Worm (Caenorhabditis elegans) whole organism, L4 larva: ENCODE data around the gene skpo-3.

Experiments used
- D1046.2 ChIP-seq: fragments of 200-800 bp; sonication (Bioruptor generic); IDR thresholded peaks from 2 replicates; pipeline ENCODE4 v1.3.6; 2022; ENCODE audit warnings: missing genetic modification characterization, missing compliant biosample characterization
- F49E8.2 ChIP-seq: sonication (generic microtip); optimal IDR thresholded peaks from 2 replicates; lab custom pipeline; 2016; ENCODE audit warnings: missing compliant biosample characterization, mild to moderate bottlenecking, missing genetic modification characterization, borderline replicate concordance
- Y105C5A.15 ChIP-seq: fragments of 200-800 bp; sonication (Bioruptor generic); IDR thresholded peaks from 2 replicates; pipeline ENCODE4 v1.3.6; 2022; ENCODE audit warnings: missing genetic modification characterization, missing compliant biosample characterization
- Y5F2A.4 ChIP-seq: fragments of 200-800 bp; sonication (Bioruptor generic); optimal IDR thresholded peaks from 2 replicates; lab custom pipeline; 2018; ENCODE audit warnings: mild to moderate bottlenecking, missing genetic modification characterization, missing compliant biosample characterization
- Y75B8A.6 ChIP-seq: fragments of 200-800 bp; sonication (Bioruptor generic); IDR thresholded peaks from 2 replicates; pipeline ENCODE4 v1.3.6; 2022; ENCODE audit warnings: missing genetic modification reagents, missing genetic modification characterization, missing compliant biosample characterization
- ZK546.5 ChIP-seq, 2 experiments: sonication (generic microtip); optimal IDR thresholded peaks; 2 replicates each; lab custom pipeline; 2017; ENCODE audit warnings: missing biosample characterization in 2 of 2, missing genetic modification characterization in 2 of 2
- aha-1 ChIP-seq: fragments of 150-350 bp; peaks from one replicate; lab custom pipeline; 2014; ENCODE audit warnings: missing biosample characterization, missing genetic modification characterization
- attf-4 ChIP-seq: sonication (generic microtip); optimal IDR thresholded peaks from 3 replicates; lab custom pipeline; 2017; ENCODE audit warnings: missing biosample characterization, missing genetic modification characterization
- ceh-20 ChIP-seq: fragments of 200-800 bp; sonication (Bioruptor generic); IDR thresholded peaks from 2 replicates; pipeline ENCODE4 v1.3.6; 2022; ENCODE audit warnings: missing genetic modification reagents, missing genetic modification characterization, missing compliant biosample characterization
- ceh-28 ChIP-seq: fragments of 150-350 bp; optimal IDR thresholded peaks from 2 replicates; lab custom pipeline; 2014; ENCODE audit warnings: missing biosample characterization, missing genetic modification reagents, missing genetic modification characterization
- ceh-32 ChIP-seq: sonication (generic microtip); optimal IDR thresholded peaks from 2 replicates; lab custom pipeline; 2016; ENCODE audit warnings: mild to moderate bottlenecking, missing genetic modification characterization, missing compliant biosample characterization; ENCODE audit not compliant: poor library complexity
- ceh-44 ChIP-seq: fragments of 200-800 bp; sonication (Bioruptor generic); IDR thresholded peaks from 2 replicates; pipeline ENCODE4 v1.3.6; 2022; ENCODE audit warnings: missing genetic modification reagents, missing genetic modification characterization, missing compliant biosample characterization
- ces-1 ChIP-seq: fragments of 150-350 bp; sonication (generic microtip); optimal IDR thresholded peaks from 4 replicates; lab custom pipeline; 2014; ENCODE audit warnings: missing biosample characterization, missing genetic modification reagents, missing genetic modification characterization
- ctbp-1 ChIP-seq: fragments of 200-800 bp; sonication (Bioruptor generic); IDR thresholded peaks from 2 replicates; pipeline ENCODE4 v1.3.6; 2022; ENCODE audit warnings: missing genetic modification reagents, missing genetic modification characterization, missing compliant biosample characterization
- daf-16 ChIP-seq, 3 experiments: sonication (generic microtip); optimal IDR thresholded peaks; 2 replicates each; lab custom pipeline; 2016 to 2017; ENCODE audit warnings: missing genetic modification characterization in 3 of 3, missing genetic modification reagents in 3 of 3, mild to moderate bottlenecking in 2 of 3, missing compliant biosample characterization in 2 of 3, missing biosample characterization in 1 of 3, moderate library complexity in 1 of 3
- dmd-6 ChIP-seq: fragments of 200-800 bp; sonication (Bioruptor generic); IDR thresholded peaks from 2 replicates; pipeline ENCODE4 v1.3.6; 2022; ENCODE audit warnings: missing genetic modification reagents, missing genetic modification characterization, missing compliant biosample characterization
- dve-1 ChIP-seq: sonication (generic microtip); optimal IDR thresholded peaks from 2 replicates; lab custom pipeline; 2017; ENCODE audit warnings: antibody characterized with exemption, mild to moderate bottlenecking, missing genetic modification characterization, missing compliant biosample characterization; ENCODE audit not compliant: insufficient read depth
- egl-27 ChIP-seq: sonication (generic microtip); optimal IDR thresholded peaks from 3 replicates; lab custom pipeline; 2017; ENCODE audit warnings: missing biosample characterization, missing genetic modification reagents, missing genetic modification characterization
- gei-8 ChIP-seq: fragments of 200-800 bp; sonication (Bioruptor generic); optimal IDR thresholded peaks from 2 replicates; lab custom pipeline; 2018; ENCODE audit warnings: mild to moderate bottlenecking, missing genetic modification characterization, missing compliant biosample characterization
- hlh-11 ChIP-seq: fragments of 200-800 bp; sonication (Bioruptor generic); optimal IDR thresholded peaks from 2 replicates; lab custom pipeline; 2018; ENCODE audit warnings: mild to moderate bottlenecking, missing genetic modification characterization, missing compliant biosample characterization
- hmg-1.1 ChIP-seq: fragments of 200-800 bp; sonication (Bioruptor generic); IDR thresholded peaks from 2 replicates; pipeline ENCODE4 v1.3.6; 2022; ENCODE audit warnings: missing genetic modification reagents, missing genetic modification characterization, missing compliant biosample characterization
- lim-7 ChIP-seq: fragments of 200-800 bp; sonication (Bioruptor generic); IDR thresholded peaks from 2 replicates; pipeline ENCODE4 v1.3.6; 2022; ENCODE audit warnings: missing genetic modification characterization, missing compliant biosample characterization
- lin-1 ChIP-seq: fragments of 200-800 bp; sonication (Bioruptor generic); IDR thresholded peaks from 2 replicates; pipeline ENCODE4 v1.3.6; 2022; ENCODE audit warnings: missing genetic modification reagents, missing genetic modification characterization, missing compliant biosample characterization
- lin-13 ChIP-seq: fragments of 150-350 bp; optimal IDR thresholded peaks from 2 replicates; lab custom pipeline; 2014; ENCODE audit warnings: missing biosample characterization, missing genetic modification reagents, missing genetic modification characterization
- lin-38 ChIP-seq: fragments of 200-800 bp; sonication (Bioruptor generic); IDR thresholded peaks from 2 replicates; pipeline ENCODE4 v1.3.6; 2022; ENCODE audit warnings: missing genetic modification reagents, missing genetic modification characterization, missing compliant biosample characterization
- lir-3 ChIP-seq: sonication (generic microtip); optimal IDR thresholded peaks from 2 replicates; lab custom pipeline; 2016; ENCODE audit warnings: mild to moderate bottlenecking, missing genetic modification characterization, missing compliant biosample characterization
- madf-5 ChIP-seq, 2 experiments: fragments of 200-800 bp; sonication (Bioruptor generic); IDR thresholded peaks; 2 replicates each; pipeline ENCODE4 v1.3.6; 2022; ENCODE audit warnings: missing compliant biosample characterization in 2 of 2, missing genetic modification characterization in 2 of 2
- mdt-29 ChIP-seq: fragments of 200-800 bp; sonication (Bioruptor generic); IDR thresholded peaks from 2 replicates; pipeline ENCODE4 v1.3.6; 2022; ENCODE audit warnings: missing genetic modification reagents, missing genetic modification characterization, missing compliant biosample characterization
- mep-1 ChIP-seq: fragments of 150-350 bp; sonication (generic microtip); optimal IDR thresholded peaks from 3 replicates; lab custom pipeline; 2014; ENCODE audit warnings: missing biosample characterization, missing genetic modification characterization
- mxl-2 ChIP-seq: fragments of 200-800 bp; sonication (Bioruptor generic); conservative IDR thresholded peaks from 2 replicates; pipeline ENCODE4 v1.3.6; 2022; ENCODE audit warnings: missing genetic modification reagents, missing genetic modification characterization, missing compliant biosample characterization
- mxl-3 ChIP-seq: fragments of 200-800 bp; sonication (Bioruptor generic); optimal IDR thresholded peaks from 2 replicates; lab custom pipeline; 2018; ENCODE audit warnings: mild to moderate bottlenecking, missing genetic modification characterization, missing compliant biosample characterization
- nhr-11 ChIP-seq: fragments of 150-350 bp; optimal IDR thresholded peaks from 2 replicates; lab custom pipeline; 2014; ENCODE audit warnings: missing biosample characterization, missing genetic modification characterization
- nhr-111 ChIP-seq: fragments of 200-800 bp; sonication (Bioruptor generic); optimal IDR thresholded peaks from 2 replicates; lab custom pipeline; 2018; ENCODE audit warnings: mild to moderate bottlenecking, missing genetic modification characterization, missing compliant biosample characterization
- nhr-237 ChIP-seq: sonication (generic microtip); optimal IDR thresholded peaks from 2 replicates; lab custom pipeline; 2017; ENCODE audit warnings: missing biosample characterization, missing genetic modification characterization
- nhr-25 ChIP-seq: sonication (generic microtip); optimal IDR thresholded peaks from 2 replicates; lab custom pipeline; 2017; ENCODE audit warnings: missing genetic modification characterization, mild to moderate bottlenecking, missing compliant biosample characterization, antibody characterized with exemption, moderate library complexity, borderline replicate concordance; ENCODE audit not compliant: insufficient read depth
- nhr-28 ChIP-seq: fragments of 150-350 bp; optimal IDR thresholded peaks from 2 replicates; lab custom pipeline; 2014; ENCODE audit warnings: missing biosample characterization, missing genetic modification characterization
- nhr-6 ChIP-seq: fragments of 150-350 bp; optimal IDR thresholded peaks from 2 replicates; lab custom pipeline; 2014; ENCODE audit warnings: missing biosample characterization, missing genetic modification characterization
- nhr-77 ChIP-seq: fragments of 150-350 bp; optimal IDR thresholded peaks from 2 replicates; lab custom pipeline; 2014; ENCODE audit warnings: missing biosample characterization, missing genetic modification characterization
- pqm-1 ChIP-seq: sonication (generic microtip); optimal IDR thresholded peaks from 2 replicates; lab custom pipeline; 2017; ENCODE audit warnings: missing biosample characterization, missing genetic modification characterization
- rbr-2 ChIP-seq: sonication (generic microtip); optimal IDR thresholded peaks from 2 replicates; lab custom pipeline; 2016; ENCODE audit warnings: missing genotype, missing genetic modification characterization, missing compliant biosample characterization
- saeg-2 ChIP-seq: fragments of 200-800 bp; sonication (Bioruptor generic); IDR thresholded peaks from 2 replicates; pipeline ENCODE4 v1.3.6; 2022; ENCODE audit warnings: missing genetic modification reagents, missing genetic modification characterization, missing compliant biosample characterization
- snpc-4 ChIP-seq: fragments of 150-350 bp; optimal IDR thresholded peaks from 2 replicates; lab custom pipeline; 2014; ENCODE audit warnings: missing biosample characterization, missing genetic modification characterization
- tag-97 ChIP-seq: fragments of 200-800 bp; sonication (Bioruptor generic); IDR thresholded peaks from 2 replicates; pipeline ENCODE4 v1.3.6; 2022; ENCODE audit warnings: missing genetic modification characterization, missing compliant biosample characterization
- unc-130 ChIP-seq: sonication (generic microtip); optimal IDR thresholded peaks from 2 replicates; lab custom pipeline; 2016; ENCODE audit warnings: missing genetic modification reagents, missing genetic modification characterization, missing compliant biosample characterization
- zag-1 ChIP-seq: fragments of 150-350 bp; optimal IDR thresholded peaks from 2 replicates; lab custom pipeline; 2014; ENCODE audit warnings: missing biosample characterization, missing genetic modification characterization
- ztf-7 ChIP-seq: fragments of 150-350 bp; optimal IDR thresholded peaks from 2 replicates; lab custom pipeline; 2014; ENCODE audit warnings: missing biosample characterization, missing genetic modification characterization

Gene skpo-3

DNA sequence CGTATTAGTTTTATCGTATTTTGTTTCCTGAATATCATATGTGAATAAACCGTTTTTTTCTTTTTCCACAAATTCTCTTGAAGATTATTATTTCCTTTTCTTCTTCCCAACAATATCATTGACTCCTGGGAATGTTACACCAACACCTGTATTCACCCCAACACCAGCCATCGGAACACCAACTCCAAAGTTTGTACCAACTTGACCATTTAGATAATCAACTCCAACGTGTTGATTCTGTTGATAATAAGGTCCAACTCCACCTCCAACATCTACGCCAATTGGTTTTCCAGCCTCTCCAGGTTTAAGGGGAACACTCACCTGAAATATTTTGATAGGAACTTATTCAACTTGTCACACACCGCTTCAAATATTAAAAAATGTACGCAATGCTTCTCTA is 48.2 kb upstream of the skpo-3 start (continued):
- TF ChIP-seq snpc-4 (tag; lab: Kevin White, UChicago), result no peak
- TF ChIP-seq ces-1, result no peak
- TF ChIP-seq daf-16 (GFP tag; optimal IDR thresholded peaks at IDR 0.05; lab: Kevin White, UChicago), result no peak
- TF ChIP-seq daf-16 (tag; optimal IDR thresholded peaks at IDR 0.05; lab: Kevin White, UChicago), result peak; percentile 14
- TF ChIP-seq lin-13, result no peak
- TF ChIP-seq mxl-3 (GFP tag; lab: Kevin White, UChicago), result no peak
- TF ChIP-seq mep-1 (tag; lab: Kevin White, UChicago), result peak; percentile 29
- TF ChIP-seq dve-1 (tag; lab: Kevin White, UChicago), result no peak
- TF ChIP-seq saeg-2, result no peak
- no peak for TF ChIP-seq gei-8 (GFP tag; lab: Kevin White, UChicago)
- no peak for TF ChIP-seq hlh-11
- TF ChIP-seq Y5F2A.4 (GFP tag; lab: Kevin White, UChicago), result no peak
- no peak for TF ChIP-seq hmg-1.1
- TF ChIP-seq, all 104 proteins: peak for 5

DNA sequence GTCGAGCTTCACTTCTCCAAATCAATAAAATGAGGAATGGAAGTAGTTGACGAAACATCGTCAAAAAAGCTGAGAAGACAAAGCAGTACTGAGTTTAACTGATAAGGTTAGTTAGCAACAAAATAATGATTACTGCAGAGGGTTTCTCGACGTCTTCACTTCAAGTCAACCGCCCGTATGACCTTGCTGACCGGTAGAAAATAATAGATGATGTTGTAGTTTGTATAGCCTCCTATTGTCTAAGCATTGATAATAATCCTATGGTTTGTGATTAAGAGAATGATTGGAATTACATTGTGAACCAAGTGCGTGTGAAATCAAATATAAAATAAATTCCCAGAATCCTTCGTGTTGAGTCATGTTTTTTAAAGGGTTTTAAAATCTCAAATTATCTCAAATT is 46.4 kb upstream of the skpo-3 start, which contains the start of gene E04F6.6:
Gene E04F6.6 (minus strand): TSS at position 258 of the 400 bp plus-strand sequence.
- TF ChIP-seq tag-97 (GFP tag; lab: Robert Waterston, UW) (no peak), Y105C5A.15 (GFP tag; lab: Robert Waterston, UW) (no peak), nhr-28 (tag; lab: Kevin White, UChicago) (peak; percentile 87), aha-1 (tag; lab: Kevin White, UChicago) (peak; percentile 30)

DNA sequence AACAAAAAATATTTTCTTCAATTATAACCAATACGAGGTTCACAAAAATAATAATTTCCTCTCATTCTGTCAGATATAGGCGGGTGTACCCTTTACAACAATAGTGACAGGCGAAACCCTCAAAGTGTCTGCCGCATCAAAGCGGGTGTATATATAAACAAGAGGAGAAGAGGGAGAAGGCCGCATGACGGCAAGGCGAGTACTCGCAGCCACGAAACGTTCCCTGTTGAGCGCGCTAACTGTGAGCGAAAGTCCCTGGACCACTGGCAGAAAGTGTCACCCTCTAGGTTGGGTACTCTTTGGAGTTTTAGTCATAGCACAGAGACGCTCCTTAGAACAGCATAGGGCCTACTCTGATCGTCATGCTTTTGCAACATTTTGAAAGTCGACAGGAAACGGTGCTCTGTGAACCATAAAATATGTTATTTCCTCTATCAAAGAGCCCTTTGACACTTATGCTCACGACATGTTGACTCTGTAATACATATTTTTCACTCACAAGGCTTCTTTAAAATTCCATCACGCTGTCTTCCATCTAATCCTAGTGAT is 45.6 kb upstream of the skpo-3 start, which contains the start of gene pcrg-1:
Gene pcrg-1 (plus strand): TSS at position 499 of the 549 bp plus-strand sequence.
- TF ChIP-seq Y105C5A.15 (GFP tag; lab: Robert Waterston, UW), result peak; percentile 90
- TF ChIP-seq ctbp-1 (GFP tag; lab: Robert Waterston, UW), result peak; percentile 76
- peak; percentile 85 for TF ChIP-seq mxl-3 (GFP tag; lab: Kevin White, UChicago)
- TF ChIP-seq unc-130 (GFP tag; lab: Kevin White, UChicago), result peak; percentile 47
- peak; percentile 89 for TF ChIP-seq aha-1 (tag; lab: Kevin White, UChicago)
- peak; percentile 57 for TF ChIP-seq ztf-7 (tag; lab: Kevin White, UChicago)
- no peak for TF ChIP-seq nhr-237 (tag; lab: Kevin White, UChicago)
- TF ChIP-seq rbr-2 (tag; lab: Kevin White, UChicago), result peak; percentile 74
- no peak for TF ChIP-seq egl-27
- TF ChIP-seq lin-13, result peak; percentile 64
- TF ChIP-seq nhr-77 (tag; lab: Kevin White, UChicago), result no peak
- TF ChIP-seq dmd-6 (GFP tag; lab: Robert Waterston, UW), result peak; percentile 55
- peak; percentile 74 for TF ChIP-seq hlh-11
- TF ChIP-seq mxl-2, result 0 out of 2 replicates have a peak, but pooled peaks have one; percentile 12
- TF ChIP-seq nhr-6 (tag; lab: Kevin White, UChicago), result peak; percentile 77
- peak; percentile 73 for TF ChIP-seq F49E8.2 (tag; lab: Kevin White, UChicago)
- TF ChIP-seq lin-1 (GFP tag; lab: Robert Waterston, UW), result peak; percentile 66
- TF ChIP-seq nhr-11 (tag; lab: Kevin White, UChicago), result no peak
- TF ChIP-seq Y75B8A.6 (GFP tag; lab: Robert Waterston, UW), result peak; percentile 91
- no peak for TF ChIP-seq ceh-28 (tag; lab: Kevin White, UChicago)
- peak; percentile 81 to 87 for TF ChIP-seq daf-16 (GFP tag; optimal IDR thresholded peaks at IDR 0.05; lab: Kevin White, UChicago)
- TF ChIP-seq daf-16 (tag; optimal IDR thresholded peaks at IDR 0.05; lab: Kevin White, UChicago), result peak; percentile 60
- no peak for TF ChIP-seq zag-1 (tag; lab: Kevin White, UChicago)
- TF ChIP-seq ceh-44 (GFP tag; lab: Robert Waterston, UW), result peak; percentile 62; the same call in 1 of the 2 replicates
- TF ChIP-seq attf-4 (tag; lab: Kevin White, UChicago), result no peak
- TF ChIP-seq lir-3, result peak; percentile 70
- TF ChIP-seq ZK546.5 (tag; optimal IDR thresholded peaks at IDR 0.05; lab: Kevin White, UChicago), result no peak
- TF ChIP-seq nhr-25 (tag; lab: Kevin White, UChicago), result peak; percentile 69
- peak; percentile 84 for TF ChIP-seq lin-38 (GFP tag; lab: Robert Waterston, UW)
- peak; percentile 23 to 70; a peak in 1 of 4 replicates for TF ChIP-seq madf-5 (GFP tag; IDR thresholded peaks at IDR 0.05; lab: Robert Waterston, UW)
- TF ChIP-seq lim-7 (GFP tag; lab: Robert Waterston, UW), result peak; percentile 89
- TF ChIP-seq tag-97 (GFP tag; lab: Robert Waterston, UW), result no peak
- TF ChIP-seq mdt-29 (GFP tag; lab: Robert Waterston, UW), result peak; percentile 80
- TF ChIP-seq D1046.2, result peak; percentile 90; the same call in 1 of the 2 replicates
- TF ChIP-seq ceh-32 (tag; lab: Kevin White, UChicago), result no peak
- peak; percentile 76 for TF ChIP-seq nhr-111
- no peak for TF ChIP-seq pqm-1 (tag; lab: Kevin White, UChicago)
- TF ChIP-seq ceh-20, result peak; percentile 79
